Worm (Caenorhabditis elegans): ENCODE measurements around the gene sri-39.

The sri-39 gene

DNA sequence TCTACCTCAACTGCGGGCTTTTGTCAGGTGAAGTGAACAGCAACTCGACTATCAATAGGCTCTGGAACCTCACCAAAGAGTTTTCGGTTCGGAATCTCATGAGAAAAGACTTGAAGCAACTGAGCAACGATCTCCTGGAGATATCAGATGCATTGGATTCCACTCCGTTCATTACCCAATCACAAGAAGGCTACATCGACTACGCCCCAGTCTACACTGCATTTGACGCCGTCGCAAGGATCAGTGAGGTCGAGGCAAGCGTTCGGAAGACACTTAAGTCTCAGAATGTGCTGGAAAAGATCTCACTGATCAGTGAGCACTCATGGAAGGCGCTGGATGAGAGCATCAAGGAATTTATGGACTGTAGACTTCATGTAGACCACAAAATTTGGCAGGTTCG is 9.1 kb upstream of the sri-39 start:
- TF ChIP-seq eyg-1 (tag; optimal IDR thresholded peaks at IDR 0.05) (no peak), ceh-19 (GFP tag; optimal IDR thresholded peaks at IDR 0.05) (no peak), ceh-24 (tag; optimal IDR thresholded peaks at IDR 0.05) (no peak), hlh-8 (tag; optimal IDR thresholded peaks at IDR 0.05) (no peak), ets-4 (tag; optimal IDR thresholded peaks at IDR 0.05) (no peak), pha-2 (tag; optimal IDR thresholded peaks at IDR 0.05) (no peak), ceh-18 (tag; optimal IDR thresholded peaks at IDR 0.05) (no peak), K09A11.1 (tag; optimal IDR thresholded peaks at IDR 0.05; ENCODE audit: insufficient read depth) (no peak), fax-1 (tag; optimal IDR thresholded peaks at IDR 0.05) (no peak), pros-1 (tag; optimal IDR thresholded peaks at IDR 0.05) (no peak), madf-2 (tag; optimal IDR thresholded peaks at IDR 0.05) (no peak), nhr-11 (tag; optimal IDR thresholded peaks at IDR 0.05) (no peak), T23F11.4 (GFP tag; optimal IDR thresholded peaks at IDR 0.05) (no peak), ceh-6 (GFP tag; optimal IDR thresholded peaks at IDR 0.05) (no peak), zip-5 (tag; optimal IDR thresholded peaks at IDR 0.05) (no peak), fkh-10 (GFP tag; optimal IDR thresholded peaks at IDR 0.05) (no peak)

DNA sequence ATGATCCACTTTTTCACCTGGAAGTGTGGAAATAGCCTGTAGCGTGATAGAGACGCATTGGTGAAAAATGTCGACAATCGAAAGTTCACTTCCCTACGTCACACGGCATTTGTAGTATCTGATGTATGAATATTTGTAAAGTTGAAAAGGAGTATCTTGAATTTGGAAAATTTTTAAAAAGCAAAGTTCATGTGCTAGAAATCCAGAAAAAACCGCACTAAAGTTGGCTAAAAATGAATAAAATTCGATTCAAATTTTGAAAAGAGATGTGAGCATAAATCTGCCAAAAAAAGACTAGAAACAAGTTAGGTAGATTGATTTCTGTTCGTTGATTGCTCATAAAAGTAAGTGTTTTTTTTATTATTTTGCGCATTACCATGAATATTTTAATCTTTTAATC is 4.3 kb upstream of the sri-39 start, which contains the start of gene sri-74:
Gene sri-74 (minus strand): TSS at position 101 of the 400 bp plus-strand sequence.
- TF ChIP-seq ceh-31 (tag; optimal IDR thresholded peaks at IDR 0.05) (no peak), madf-2 (tag; optimal IDR thresholded peaks at IDR 0.05) (no peak), ceh-2 (tag; optimal IDR thresholded peaks at IDR 0.05) (no peak), nhr-232 (tag; optimal IDR thresholded peaks at IDR 0.05) (no peak), ama-1 (optimal IDR thresholded peaks at IDR 0.05) (no peak), pha-2 (tag; optimal IDR thresholded peaks at IDR 0.05) (no peak), unc-55 (GFP tag; optimal IDR thresholded peaks at IDR 0.05) (no peak), dve-1 (tag; optimal IDR thresholded peaks at IDR 0.05) (no peak), K02D7.2 (tag; optimal IDR thresholded peaks at IDR 0.05) (no peak), unc-86 (tag; optimal IDR thresholded peaks at IDR 0.05) (no peak), tbx-7 (tag; optimal IDR thresholded peaks at IDR 0.05) (no peak), zip-5 (tag; optimal IDR thresholded peaks at IDR 0.05) (no peak), hlh-30 (tag; optimal IDR thresholded peaks at IDR 0.05; ENCODE audit: insufficient read depth) (no peak), F13H6.1 (tag; optimal IDR thresholded peaks at IDR 0.05) (no peak), unc-3 (GFP tag; conservative IDR thresholded peaks at IDR 0.05) (no peak), unc-3 (tag; optimal IDR thresholded peaks at IDR 0.05) (no peak), sox-2 (GFP tag; IDR thresholded peaks at IDR 0.05) (no peak), dmd-4 (tag; optimal IDR thresholded peaks at IDR 0.05; ENCODE audit: borderline replicate concordance) (no peak), rnt-1 (tag; optimal IDR thresholded peaks at IDR 0.05) (no peak), lin-11 (tag; optimal IDR thresholded peaks at IDR 0.05) (no peak)

DNA sequence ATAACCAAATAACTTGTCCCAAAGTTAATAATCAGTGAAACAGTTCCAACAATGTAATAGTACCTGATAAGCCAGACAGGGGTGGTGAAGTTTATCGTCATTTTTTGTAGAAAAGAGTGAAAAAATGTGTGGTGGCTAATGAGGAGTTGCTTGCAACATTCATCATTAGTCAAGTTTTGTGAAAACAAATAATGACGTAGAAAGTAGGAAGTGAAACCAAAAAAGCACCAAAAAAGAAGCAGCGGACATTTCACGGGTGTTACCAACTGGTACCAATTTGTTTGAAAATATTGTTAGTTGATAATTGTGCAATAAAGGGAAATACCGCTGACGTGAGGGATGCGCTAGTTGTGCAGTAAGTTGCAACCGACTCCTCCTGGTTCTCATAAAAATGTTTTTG is 1.8 kb upstream of the sri-39 start, which contains the start of gene sri-36:
Gene sri-36 (minus strand): TSS at position 101 of the 400 bp plus-strand sequence.
- TF ChIP-seq hlh-13 (GFP tag; optimal IDR thresholded peaks at IDR 0.05): no peak
- no peak for TF ChIP-seq unc-55 (GFP tag; optimal IDR thresholded peaks at IDR 0.05)
- TF ChIP-seq syd-9 (tag; optimal IDR thresholded peaks at IDR 0.05): no peak
- no peak for TF ChIP-seq mec-3 (tag; optimal IDR thresholded peaks at IDR 0.05; ENCODE audit: borderline replicate concordance)
- TF ChIP-seq odd-2 (tag; optimal IDR thresholded peaks at IDR 0.05): no peak
- no peak for TF ChIP-seq hlh-6 (tag; optimal IDR thresholded peaks at IDR 0.05)
- TF ChIP-seq hlh-30 (tag; optimal IDR thresholded peaks at IDR 0.05; ENCODE audit: insufficient read depth): no peak
- TF ChIP-seq K09A11.1 (tag; optimal IDR thresholded peaks at IDR 0.05; ENCODE audit: insufficient read depth): no peak
- no peak for TF ChIP-seq ceh-9 (tag; optimal IDR thresholded peaks at IDR 0.05)
- TF ChIP-seq ceh-6 (GFP tag; optimal IDR thresholded peaks at IDR 0.05): no peak
- TF ChIP-seq elt-4 (tag; optimal IDR thresholded peaks at IDR 0.05): no peak
- no peak for TF ChIP-seq zip-5 (tag; optimal IDR thresholded peaks at IDR 0.05)
- no peak for TF ChIP-seq ceh-14 (tag; optimal IDR thresholded peaks at IDR 0.05)
- TF ChIP-seq tbx-2 (tag; optimal IDR thresholded peaks at IDR 0.05): no peak
